In the genomic region with DNA sequence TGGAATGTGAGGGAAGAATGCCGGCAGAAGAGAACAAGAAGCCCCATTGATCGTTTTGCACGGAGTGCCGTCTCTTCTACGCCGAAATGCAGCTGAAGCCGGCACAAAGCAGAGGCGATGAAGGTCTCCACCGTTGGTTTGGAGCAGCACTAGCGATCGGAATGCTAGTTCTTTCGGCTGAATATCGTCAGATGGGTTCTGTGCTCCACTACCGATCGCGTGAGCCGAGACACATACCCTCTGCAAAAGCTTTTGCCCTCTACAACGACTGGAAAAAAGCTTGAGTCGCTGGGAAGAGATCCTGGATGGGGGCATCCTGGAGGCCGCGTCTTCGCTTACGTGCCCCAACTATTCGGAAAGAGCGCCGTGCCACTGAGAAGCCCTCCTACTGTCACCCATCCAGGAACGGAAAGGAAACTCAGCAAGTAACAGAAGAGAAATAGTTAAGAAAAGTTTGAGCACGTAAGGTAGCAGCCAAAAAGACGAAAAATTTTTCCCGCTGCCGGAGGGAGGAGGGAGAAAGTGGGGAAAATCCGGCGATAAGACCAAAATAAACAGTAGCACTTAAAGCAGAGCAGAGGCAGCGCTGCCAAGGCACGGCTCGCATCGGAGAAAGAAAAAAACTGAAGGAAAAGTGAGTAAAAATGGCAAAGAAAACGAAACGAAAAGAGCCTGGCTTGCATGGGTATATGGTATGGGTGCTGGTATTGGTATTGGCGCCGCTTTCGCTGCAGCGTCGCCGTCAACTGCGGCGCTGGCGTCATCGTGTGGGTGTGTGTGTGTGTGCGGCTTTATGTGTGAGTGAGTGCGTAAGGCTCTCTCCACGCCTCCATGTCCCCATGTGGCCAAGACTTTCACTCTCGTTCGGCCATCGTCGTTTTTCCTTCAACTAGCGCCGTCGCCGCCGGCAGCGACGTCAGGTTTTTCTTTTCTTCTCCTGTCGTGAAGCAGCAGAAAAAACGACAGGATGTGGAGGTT, we compare ENCODE assay signal across 1 fruit fly cellular context.
TF ChIP-seq lines count a peak whose summit lies in the region.

No protein-coding gene starts in this region.

TF ChIP-seq in whole organism, embryonic, 481 proteins besides CTCF, POLR2A, EP300 and RAD21 (continued from another document):
- TF ChIP-seq pfk (GFP tag; optimal IDR thresholded peaks at IDR 0.05; lab: Kevin White, UChicago) = no peak
